Fruit fly (Drosophila melanogaster) whole organism, prepupa: ENCODE results near the gene CheA75a.

Experiments
- CG10631 ChIP-seq: fragments of 200-800 bp; sonication (Bioruptor generic); optimal IDR thresholded peaks from 2 replicates; lab custom pipeline; 2016; ENCODE audit warnings: missing biosample characterization, missing genetic modification characterization
- CG10669 ChIP-seq: fragments of 200-800 bp; sonication (Bioruptor generic); optimal IDR thresholded peaks from 3 replicates; lab custom pipeline; 2018; ENCODE audit warnings: missing biosample characterization, mild to moderate bottlenecking, missing genetic modification characterization, moderate library complexity
- CG11294 ChIP-seq: fragments of 200-800 bp; sonication (Bioruptor generic); IDR thresholded peaks from 2 replicates; pipeline ENCODE4 v1.3.6; 2022; ENCODE audit warnings: missing biosample characterization, missing genetic modification characterization
- CG11762 ChIP-seq: fragments of 200-800 bp; sonication (Bioruptor generic); optimal IDR thresholded peaks from 3 replicates; lab custom pipeline; 2016; ENCODE audit warnings: missing biosample characterization, missing genetic modification characterization; ENCODE audit not compliant: insufficient read depth
- CG11902 ChIP-seq: fragments of 200-800 bp; sonication (Bioruptor generic); optimal IDR thresholded peaks from 3 replicates; lab custom pipeline; 2016; ENCODE audit warnings: missing biosample characterization, missing genetic modification characterization
- CG15336 ChIP-seq: fragments of 200-800 bp; sonication (Bioruptor generic); IDR thresholded peaks from 2 replicates; pipeline ENCODE4 v1.3.6; 2022; ENCODE audit warnings: missing biosample characterization, missing genetic modification characterization
- CG16779 ChIP-seq: fragments of 200-800 bp; sonication (Bioruptor generic); optimal IDR thresholded peaks from 3 replicates; lab custom pipeline; 2017; ENCODE audit warnings: missing biosample characterization, mild to moderate bottlenecking, missing genetic modification characterization
- CG31627 ChIP-seq: fragments of 200-800 bp; sonication (Bioruptor generic); optimal IDR thresholded peaks from 3 replicates; lab custom pipeline; 2016; ENCODE audit warnings: missing biosample characterization, missing genetic modification characterization
- CG32006 ChIP-seq: fragments of 200-800 bp; sonication (Bioruptor generic); optimal IDR thresholded peaks from 3 replicates; lab custom pipeline; 2017; ENCODE audit warnings: missing biosample characterization, mild to moderate bottlenecking, missing genetic modification characterization
- CG3919 ChIP-seq: fragments of 200-800 bp; sonication (Bioruptor generic); optimal IDR thresholded peaks from 3 replicates; lab custom pipeline; 2016; ENCODE audit warnings: missing biosample characterization, missing genetic modification characterization
- CG4318 ChIP-seq: fragments of 200-800 bp; sonication (Bioruptor generic); optimal IDR thresholded peaks from 3 replicates; lab custom pipeline; 2017; ENCODE audit warnings: missing biosample characterization, mild to moderate bottlenecking, missing genetic modification characterization
- CG6163 ChIP-seq: fragments of 200-800 bp; sonication (Bioruptor generic); IDR thresholded peaks from 3 replicates; pipeline ENCODE4 v1.3.6; 2022; ENCODE audit warnings: missing biosample characterization, missing genetic modification characterization
- CG6276 ChIP-seq: fragments of 200-800 bp; sonication (Bioruptor generic); optimal IDR thresholded peaks from 2 replicates; lab custom pipeline; 2017; ENCODE audit warnings: missing biosample characterization, mild to moderate bottlenecking, missing genetic modification characterization
- CG6808 ChIP-seq: fragments of 200-800 bp; sonication (Bioruptor generic); optimal IDR thresholded peaks from 3 replicates; lab custom pipeline; 2017; ENCODE audit warnings: missing biosample characterization, missing genetic modification characterization, mild to moderate bottlenecking, moderate library complexity, missing genetic modification reagents
- CG6854 ChIP-seq: fragments of 200-800 bp; sonication (Bioruptor generic); optimal IDR thresholded peaks from 2 replicates; lab custom pipeline; 2017; ENCODE audit warnings: missing biosample characterization, mild to moderate bottlenecking, missing genetic modification characterization
- CG7368 ChIP-seq: fragments of 200-800 bp; sonication (Bioruptor generic); optimal IDR thresholded peaks from 3 replicates; lab custom pipeline; 2016; ENCODE audit warnings: missing biosample characterization, missing genetic modification characterization
- CG8119 ChIP-seq: fragments of 200-800 bp; sonication (Bioruptor generic); IDR thresholded peaks from 3 replicates; pipeline ENCODE4 v1.3.6; 2022; ENCODE audit warnings: missing biosample characterization, missing genetic modification characterization
- CG8319 ChIP-seq: fragments of 200-800 bp; sonication (Bioruptor generic); optimal IDR thresholded peaks from 3 replicates; lab custom pipeline; 2016; ENCODE audit warnings: missing biosample characterization, missing genetic modification characterization
- CG8632 ChIP-seq: fragments of 200-800 bp; sonication (Bioruptor generic); optimal IDR thresholded peaks from 3 replicates; lab custom pipeline; 2016; ENCODE audit warnings: missing biosample characterization, missing genetic modification characterization
- Eip75B ChIP-seq: fragments of 200-800 bp; sonication (Bioruptor generic); optimal IDR thresholded peaks from 3 replicates; lab custom pipeline; 2016; ENCODE audit warnings: missing biosample characterization, missing genetic modification characterization
- Eip78C ChIP-seq: fragments of 200-800 bp; sonication (Bioruptor generic); peaks from one replicate; lab custom pipeline; 2016; ENCODE audit warnings: missing biosample characterization, missing genetic modification characterization
- Eip93F ChIP-seq: fragments of 200-800 bp; sonication (Bioruptor generic); optimal IDR thresholded peaks from 2 replicates; lab custom pipeline; 2016; ENCODE audit warnings: missing biosample characterization, mild to moderate bottlenecking, missing genetic modification characterization
- Ets21C ChIP-seq: fragments of 200-800 bp; sonication (Bioruptor generic); optimal IDR thresholded peaks from 3 replicates; lab custom pipeline; 2016; ENCODE audit warnings: missing biosample characterization, missing genetic modification characterization
- Gug ChIP-seq: fragments of 200-800 bp; sonication (Bioruptor generic); IDR thresholded peaks from 2 replicates; pipeline ENCODE4 v1.3.6; 2022; ENCODE audit warnings: missing biosample characterization, missing genetic modification characterization
- Hr39 ChIP-seq: fragments of 200-800 bp; sonication (Bioruptor generic); optimal IDR thresholded peaks from 2 replicates; lab custom pipeline; 2016; ENCODE audit warnings: missing biosample characterization, missing genetic modification characterization
- Hr4 ChIP-seq: fragments of 200-800 bp; sonication (Bioruptor generic); optimal IDR thresholded peaks from 3 replicates; lab custom pipeline; 2016; ENCODE audit warnings: missing biosample characterization, missing genetic modification characterization
- Met ChIP-seq: fragments of 200-800 bp; sonication (Bioruptor generic); optimal IDR thresholded peaks from 3 replicates; lab custom pipeline; 2016; ENCODE audit warnings: missing biosample characterization, missing genetic modification characterization
- OdsH ChIP-seq: fragments of 200-800 bp; sonication (Bioruptor generic); optimal IDR thresholded peaks from 3 replicates; lab custom pipeline; 2016; ENCODE audit warnings: missing biosample characterization, missing genetic modification characterization
- Smox ChIP-seq: fragments of 200-800 bp; sonication (Bioruptor generic); optimal IDR thresholded peaks from 3 replicates; lab custom pipeline; 2016; ENCODE audit warnings: missing biosample characterization, missing genetic modification characterization
- Sox102F ChIP-seq: fragments of 200-800 bp; sonication (Bioruptor generic); optimal IDR thresholded peaks from 2 replicates; lab custom pipeline; 2016; ENCODE audit warnings: missing biosample characterization, mild to moderate bottlenecking, missing genetic modification characterization
- Sox15 ChIP-seq: fragments of 200-800 bp; sonication (Bioruptor generic); optimal IDR thresholded peaks from 3 replicates; lab custom pipeline; 2016; ENCODE audit warnings: missing biosample characterization, missing genetic modification characterization
- achi ChIP-seq: fragments of 200-800 bp; sonication (Bioruptor generic); optimal IDR thresholded peaks from 3 replicates; lab custom pipeline; 2016; ENCODE audit warnings: missing biosample characterization, missing genetic modification characterization
- acj6 ChIP-seq: fragments of 200-800 bp; sonication (Bioruptor generic); optimal IDR thresholded peaks from 3 replicates; lab custom pipeline; 2016; ENCODE audit warnings: missing biosample characterization, missing genetic modification characterization
- cyc ChIP-seq: fragments of 200-800 bp; sonication (Bioruptor generic); optimal IDR thresholded peaks from 3 replicates; lab custom pipeline; 2016; ENCODE audit warnings: missing biosample characterization, missing genetic modification characterization
- dsx ChIP-seq: fragments of 200-800 bp; optimal IDR thresholded peaks from 3 replicates; lab custom pipeline; 2019; ENCODE audit warnings: missing biosample characterization, mild to moderate bottlenecking, missing genetic modification characterization, moderate library complexity; ENCODE audit not compliant: poor library complexity, severe bottlenecking
- eg ChIP-seq: fragments of 200-800 bp; sonication (Bioruptor generic); IDR thresholded peaks from 3 replicates; pipeline ENCODE4 v1.3.6; 2022; ENCODE audit warnings: missing biosample characterization, missing genetic modification characterization
- esn ChIP-seq: fragments of 200-800 bp; sonication (Bioruptor generic); optimal IDR thresholded peaks from 2 replicates; lab custom pipeline; 2016; ENCODE audit warnings: missing biosample characterization, mild to moderate bottlenecking, missing genetic modification characterization, moderate library complexity
- fd59A ChIP-seq: fragments of 200-800 bp; sonication (Bioruptor generic); optimal IDR thresholded peaks from 2 replicates; lab custom pipeline; 2017; ENCODE audit warnings: missing biosample characterization, mild to moderate bottlenecking, missing genetic modification characterization, missing genetic modification reagents
- fd85E ChIP-seq: fragments of 200-800 bp; sonication (Bioruptor generic); optimal IDR thresholded peaks from 3 replicates; lab custom pipeline; 2016; ENCODE audit warnings: missing biosample characterization, missing genetic modification characterization
- fkh ChIP-seq: fragments of 200-800 bp; sonication (Bioruptor generic); optimal IDR thresholded peaks from 3 replicates; lab custom pipeline; 2017; ENCODE audit warnings: missing biosample characterization, mild to moderate bottlenecking, missing genetic modification characterization, moderate library complexity
- lz ChIP-seq: fragments of 200-800 bp; sonication (Bioruptor generic); optimal IDR thresholded peaks from 3 replicates; lab custom pipeline; 2016; ENCODE audit warnings: missing biosample characterization, missing genetic modification characterization
- net ChIP-seq: fragments of 200-800 bp; sonication (Bioruptor generic); optimal IDR thresholded peaks from 3 replicates; lab custom pipeline; 2016; ENCODE audit warnings: missing biosample characterization, missing genetic modification characterization
- salr ChIP-seq, 2 experiments: fragments of 200-800 bp; sonication (Bioruptor generic); optimal IDR thresholded peaks; 3 replicates each; lab custom pipeline; 2016 to 2018; ENCODE audit warnings: missing biosample characterization in 2 of 2, missing genetic modification characterization in 2 of 2, mild to moderate bottlenecking in 1 of 2
- ss ChIP-seq, 2 experiments: fragments of 200-800 bp; sonication (Bioruptor generic); optimal IDR thresholded peaks; 2 replicates in 1 of 2; 3 replicates in 1 of 2; lab custom pipeline; 2017 to 2018; ENCODE audit warnings: mild to moderate bottlenecking in 2 of 2, missing biosample characterization in 2 of 2, missing genetic modification characterization in 2 of 2, moderate library complexity in 1 of 2

The CheA75a gene

DNA sequence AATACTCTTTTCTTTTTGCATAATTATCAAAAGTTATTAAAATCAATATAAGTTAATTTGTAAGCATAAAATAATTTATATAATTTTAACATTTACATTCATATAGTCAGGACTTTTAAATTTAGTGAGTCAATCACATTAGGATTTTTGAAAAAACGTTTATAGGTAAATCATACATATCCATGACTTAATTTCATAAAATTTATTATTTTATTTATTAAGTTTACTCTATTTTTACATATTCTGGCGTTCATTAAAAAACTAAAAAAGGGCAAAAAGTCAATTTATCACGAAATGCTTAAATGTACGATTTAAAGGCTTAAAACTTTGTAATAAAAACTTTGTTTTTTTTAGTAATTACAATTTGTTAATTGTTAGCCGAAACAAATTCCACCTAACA, 7.7 kb upstream of the CheA75a start (continued):
- TF ChIP-seq Gug (no peak), acj6 (GFP tag; lab: Kevin White, UChicago) (peak; percentile 16), Sox15 (GFP tag; lab: Kevin White, UChicago) (no peak), CG6163 (GFP tag; lab: Robert Waterston, UW) (no peak), Met (GFP tag; lab: Kevin White, UChicago) (no peak), fd85E (no peak), Hr39 (no peak)
- TF ChIP-seq, all 60 proteins: peak for 12

DNA sequence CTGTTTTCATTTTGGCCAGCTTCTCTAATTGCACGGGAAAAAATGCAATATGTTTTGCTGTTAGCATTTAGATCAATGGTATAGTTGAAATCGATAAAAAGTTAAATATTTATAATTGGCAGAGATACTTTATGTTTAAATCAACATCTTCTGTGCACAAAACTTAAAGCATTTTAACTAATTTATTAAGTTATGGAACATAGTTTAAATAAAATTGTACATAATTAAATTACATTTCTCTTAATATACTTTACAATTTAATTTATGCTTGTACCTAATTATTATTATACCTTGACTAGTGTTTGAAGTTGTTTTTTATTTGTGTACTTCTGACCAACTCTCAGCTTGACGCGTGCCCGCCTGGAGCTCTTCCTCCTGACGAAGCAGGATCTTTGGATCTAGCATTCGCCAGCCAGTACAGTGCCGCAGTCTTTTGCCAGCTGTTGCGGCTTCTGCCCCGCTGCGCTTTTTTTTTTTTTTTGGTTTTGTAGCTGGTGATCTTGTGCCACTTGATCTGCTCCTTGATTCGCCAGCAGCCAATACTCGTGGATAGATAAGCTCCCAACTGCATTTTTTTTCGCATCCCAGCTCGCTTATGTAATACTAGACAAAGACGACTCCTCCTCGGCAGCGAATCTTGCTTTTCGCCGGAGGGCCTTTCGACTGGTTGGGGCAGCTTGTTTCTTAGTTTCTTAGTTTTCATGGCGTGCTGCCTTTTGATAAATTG, 6.7 kb upstream of the CheA75a start:
- TF ChIP-seq dsx (GFP tag; lab: Kevin White, UChicago) (no peak), salr (GFP tag; optimal IDR thresholded peaks at IDR 0.05; lab: Kevin White, UChicago) (peak in 1 of 2 experiments; percentile 32), CG11294 (no peak), CG32006 (GFP tag; lab: Kevin White, UChicago) (peak; percentile 48), eg (GFP tag; lab: Robert Waterston, UW) (0 out of 3 replicates have a peak, but pooled peaks have one; percentile 9), Gug (no peak), Eip78C (GFP tag; lab: Kevin White, UChicago) (peak; percentile 59), CG15336 (GFP tag; lab: Robert Waterston, UW) (peak; percentile 54; the same call in 1 of the 2 replicates), fd59A (GFP tag; lab: Kevin White, UChicago) (no peak), achi (peak; percentile 32), CG8119 (peak; percentile 36; the same call in 1 of the 3 replicates), OdsH (GFP tag; lab: Kevin White, UChicago) (peak; percentile 37), CG10631 (GFP tag; lab: Kevin White, UChicago) (peak; percentile 54), CG11902 (GFP tag; lab: Kevin White, UChicago) (no peak), CG6163 (GFP tag; lab: Robert Waterston, UW) (no peak)
- TF ChIP-seq, all 60 proteins: peak for 9

DNA sequence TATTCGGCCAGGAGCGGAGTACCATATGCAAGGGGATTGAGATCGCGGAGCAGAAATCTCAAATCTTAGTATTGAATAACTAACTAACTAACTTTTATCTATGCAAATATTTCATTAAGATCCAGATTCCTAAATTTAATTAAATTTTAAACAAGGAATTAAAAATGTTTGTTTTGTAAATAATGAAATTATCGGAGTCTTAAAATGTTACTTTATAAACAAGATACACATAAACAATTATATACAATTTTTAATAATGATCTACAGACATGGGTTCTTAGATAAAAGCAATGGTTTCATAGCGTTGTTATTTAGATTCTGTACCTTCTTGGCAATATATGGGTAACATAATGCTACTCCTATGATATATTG, 6.2 kb upstream of the CheA75a start:
- TF ChIP-seq CG6808 (GFP tag; lab: Kevin White, UChicago) (peak; percentile 62), dsx (GFP tag; lab: Kevin White, UChicago) (peak; percentile 68), salr (GFP tag; optimal IDR thresholded peaks at IDR 0.05; lab: Kevin White, UChicago) (peak in 1 of 2 experiments; percentile 62), acj6 (GFP tag; lab: Kevin White, UChicago) (no peak), CG11902 (GFP tag; lab: Kevin White, UChicago) (no peak), esn (no peak), fd85E (no peak), Eip78C (GFP tag; lab: Kevin White, UChicago) (peak; percentile 85), Gug (no peak), CG11762 (no peak), CG10669 (GFP tag; lab: Kevin White, UChicago) (peak; percentile 7), CG6276 (GFP tag; lab: Kevin White, UChicago) (peak; percentile 59), Sox15 (GFP tag; lab: Kevin White, UChicago) (no peak), Hr4 (GFP tag; lab: Kevin White, UChicago) (no peak), Hr39 (no peak), CG3919 (GFP tag; lab: Kevin White, UChicago) (peak; percentile 38), Smox (no peak), fkh (GFP tag; lab: Kevin White, UChicago) (no peak), CG7368 (no peak), Eip93F (GFP tag; lab: Kevin White, UChicago) (no peak), eg (GFP tag; lab: Robert Waterston, UW) (peak; percentile 3; the same call in 1 of the 3 replicates), CG8119 (no peak), CG6854 (no peak), CG8319 (GFP tag; lab: Kevin White, UChicago) (no peak), CG8632 (GFP tag; lab: Kevin White, UChicago) (no peak), CG4318 (GFP tag; lab: Kevin White, UChicago) (peak; percentile 7), Eip75B (peak; percentile 23), CG31627 (GFP tag; lab: Kevin White, UChicago) (no peak), CG6163 (GFP tag; lab: Robert Waterston, UW) (no peak), net (GFP tag; lab: Kevin White, UChicago) (no peak), cyc (no peak), CG32006 (GFP tag; lab: Kevin White, UChicago) (peak; percentile 55), CG11294 (no peak), Sox102F (GFP tag; lab: Kevin White, UChicago) (no peak), ss (GFP tag; optimal IDR thresholded peaks at IDR 0.05; lab: Kevin White, UChicago) (peak in 1 of 2 experiments; percentile 54), CG16779 (tag; lab: Kevin White, UChicago) (no peak), lz (GFP tag; lab: Kevin White, UChicago) (no peak), Ets21C (GFP tag; lab: Kevin White, UChicago) (no peak)
